Worm (Caenorhabditis elegans) whole organism, late embryonic: ENCODE measurements around the gene T19C4.1.
"Not testable (repeated sequence)": the region's sequence is repeated elsewhere in the genome, so short reads cannot be mapped to it uniquely, and the experiment has no call there.

Source experiments
- C38D4.7 ChIP-seq: fragments of 200-800 bp; sonication (Bioruptor generic); optimal IDR thresholded peaks from 2 replicates; lab custom pipeline; 2018; ENCODE audit warnings: mild to moderate bottlenecking, missing genetic modification characterization, moderate library complexity, missing compliant biosample characterization
- K02D7.2 ChIP-seq: sonication (generic microtip); optimal IDR thresholded peaks from 2 replicates; lab custom pipeline; 2017; ENCODE audit warnings: mild to moderate bottlenecking, missing genetic modification characterization, missing compliant biosample characterization
- K09A11.1 ChIP-seq: sonication (generic microtip); optimal IDR thresholded peaks from 2 replicates; lab custom pipeline; 2017; ENCODE audit warnings: antibody characterized with exemption, mild to moderate bottlenecking, missing genetic modification characterization, missing compliant biosample characterization; ENCODE audit not compliant: insufficient read depth
- T23F11.4 ChIP-seq: fragments of 200-800 bp; sonication (Bioruptor generic); optimal IDR thresholded peaks from 2 replicates; lab custom pipeline; 2018; ENCODE audit warnings: mild to moderate bottlenecking, missing genetic modification characterization, missing compliant biosample characterization
- Y22D7AL.16 ChIP-seq: sonication (generic microtip); optimal IDR thresholded peaks from 2 replicates; lab custom pipeline; 2016; ENCODE audit warnings: missing genetic modification characterization, missing compliant biosample characterization
- ahr-1 ChIP-seq: sonication (generic microtip); optimal IDR thresholded peaks from 2 replicates; lab custom pipeline; 2016; ENCODE audit warnings: missing genetic modification characterization, missing compliant biosample characterization
- ceh-14 ChIP-seq: sonication (generic microtip); optimal IDR thresholded peaks from 2 replicates; lab custom pipeline; 2016; ENCODE audit warnings: missing genotype, missing genetic modification characterization, missing compliant biosample characterization
- ceh-18 ChIP-seq: sonication (generic microtip); optimal IDR thresholded peaks from 2 replicates; lab custom pipeline; 2016; ENCODE audit warnings: missing genetic modification characterization, missing compliant biosample characterization
- ceh-2 ChIP-seq: sonication (generic microtip); optimal IDR thresholded peaks from 2 replicates; lab custom pipeline; 2016; ENCODE audit warnings: missing genotype, missing genetic modification characterization, missing compliant biosample characterization
- ceh-22 ChIP-seq: sonication (generic microtip); optimal IDR thresholded peaks from 2 replicates; lab custom pipeline; 2017; ENCODE audit warnings: missing biosample characterization, missing genetic modification characterization
- ceh-24 ChIP-seq: sonication (generic microtip); optimal IDR thresholded peaks from 2 replicates; lab custom pipeline; 2016; ENCODE audit warnings: mild to moderate bottlenecking, missing genetic modification characterization, missing compliant biosample characterization
- ceh-31 ChIP-seq: sonication (generic microtip); optimal IDR thresholded peaks from 2 replicates; lab custom pipeline; 2016; ENCODE audit warnings: missing genetic modification characterization, missing compliant biosample characterization
- ceh-48 ChIP-seq: sonication (generic microtip); optimal IDR thresholded peaks from 2 replicates; lab custom pipeline; 2016; ENCODE audit warnings: missing genetic modification characterization, inconsistent platforms, missing compliant biosample characterization
- ceh-6 ChIP-seq: fragments of 200-800 bp; sonication (Bioruptor generic); optimal IDR thresholded peaks from 2 replicates; lab custom pipeline; 2018; ENCODE audit warnings: mild to moderate bottlenecking, missing genetic modification characterization, missing compliant biosample characterization
- ceh-9 ChIP-seq: sonication (generic microtip); optimal IDR thresholded peaks from 2 replicates; lab custom pipeline; 2016; ENCODE audit warnings: mild to moderate bottlenecking, missing genetic modification characterization, inconsistent platforms, missing compliant biosample characterization
- che-1 ChIP-seq: sonication (generic microtip); optimal IDR thresholded peaks from 2 replicates; lab custom pipeline; 2016; ENCODE audit warnings: mild to moderate bottlenecking, missing genetic modification characterization, missing compliant biosample characterization
- dmd-4 ChIP-seq: sonication (generic microtip); optimal IDR thresholded peaks from 2 replicates; lab custom pipeline; 2016; ENCODE audit warnings: borderline replicate concordance, missing genetic modification characterization, missing compliant biosample characterization
- elt-2 ChIP-seq: sonication (generic microtip); optimal IDR thresholded peaks from 2 replicates; lab custom pipeline; 2016; ENCODE audit warnings: missing genetic modification reagents, missing genetic modification characterization, missing compliant biosample characterization
- ets-4 ChIP-seq: sonication (generic microtip); optimal IDR thresholded peaks from 2 replicates; lab custom pipeline; 2016; ENCODE audit warnings: missing genetic modification characterization, missing compliant biosample characterization
- eyg-1 ChIP-seq: sonication (generic microtip); optimal IDR thresholded peaks from 2 replicates; lab custom pipeline; 2016; ENCODE audit warnings: missing genotype, missing genetic modification characterization, missing compliant biosample characterization
- fkh-6 ChIP-seq: sonication (generic microtip); optimal IDR thresholded peaks from 2 replicates; lab custom pipeline; 2016; ENCODE audit warnings: missing genetic modification characterization, missing compliant biosample characterization
- hlh-13 ChIP-seq: fragments of 200-800 bp; sonication (Bioruptor generic); optimal IDR thresholded peaks from 2 replicates; lab custom pipeline; 2018; ENCODE audit warnings: mild to moderate bottlenecking, missing genetic modification characterization, missing compliant biosample characterization
- hlh-15 ChIP-seq: sonication (generic microtip); optimal IDR thresholded peaks from 2 replicates; lab custom pipeline; 2016; ENCODE audit warnings: missing genetic modification characterization, missing compliant biosample characterization
- hlh-30 ChIP-seq: sonication (generic microtip); optimal IDR thresholded peaks from 2 replicates; lab custom pipeline; 2017; ENCODE audit warnings: antibody characterized with exemption, missing genetic modification characterization, missing compliant biosample characterization; ENCODE audit not compliant: insufficient read depth
- hlh-6 ChIP-seq: sonication (generic microtip); optimal IDR thresholded peaks from 2 replicates; lab custom pipeline; 2016; ENCODE audit warnings: missing genotype, missing genetic modification characterization, missing compliant biosample characterization
- hlh-8 ChIP-seq: sonication (generic microtip); optimal IDR thresholded peaks from 2 replicates; lab custom pipeline; 2016; ENCODE audit warnings: missing genotype, missing genetic modification characterization, missing compliant biosample characterization
- mec-3 ChIP-seq: sonication (generic microtip); optimal IDR thresholded peaks from 2 replicates; lab custom pipeline; 2016; ENCODE audit warnings: borderline replicate concordance, missing genetic modification characterization, missing compliant biosample characterization
- nhr-11 ChIP-seq: fragments of 150-350 bp; optimal IDR thresholded peaks from 2 replicates; lab custom pipeline; 2014; ENCODE audit warnings: missing biosample characterization, missing genetic modification characterization
- npax-4 ChIP-seq: sonication (generic microtip); optimal IDR thresholded peaks from 2 replicates; lab custom pipeline; 2016; ENCODE audit warnings: missing genetic modification characterization, missing compliant biosample characterization
- odd-2 ChIP-seq: sonication (generic microtip); optimal IDR thresholded peaks from 2 replicates; lab custom pipeline; 2017; ENCODE audit warnings: antibody characterized with exemption, mild to moderate bottlenecking, missing genetic modification characterization, missing compliant biosample characterization
- pat-9 ChIP-seq: fragments of 200-800 bp; sonication (Bioruptor generic); optimal IDR thresholded peaks from 2 replicates; lab custom pipeline; 2018; ENCODE audit warnings: mild to moderate bottlenecking, missing genetic modification characterization, moderate library complexity, missing compliant biosample characterization
- pha-2 ChIP-seq: sonication (generic microtip); optimal IDR thresholded peaks from 2 replicates; lab custom pipeline; 2017; ENCODE audit warnings: mild to moderate bottlenecking, missing genetic modification characterization, missing compliant biosample characterization
- pqm-1 ChIP-seq: sonication (generic microtip); optimal IDR thresholded peaks from 2 replicates; lab custom pipeline; 2016; ENCODE audit warnings: missing genetic modification characterization, missing compliant biosample characterization
- pros-1 ChIP-seq: fragments of 150-350 bp; optimal IDR thresholded peaks from 2 replicates; lab custom pipeline; 2014; ENCODE audit warnings: missing biosample characterization, missing genetic modification reagents, missing genetic modification characterization
- rnt-1 ChIP-seq: sonication (generic microtip); optimal IDR thresholded peaks from 2 replicates; lab custom pipeline; 2016; ENCODE audit warnings: missing genetic modification characterization, missing compliant biosample characterization
- sox-2 ChIP-seq: fragments of 200-800 bp; sonication (Bioruptor generic); IDR thresholded peaks from 2 replicates; pipeline ENCODE4 v1.3.6; 2022; ENCODE audit warnings: missing genetic modification reagents, missing genetic modification characterization, missing compliant biosample characterization
- sox-4 ChIP-seq: sonication (generic microtip); optimal IDR thresholded peaks from 2 replicates; lab custom pipeline; 2017; ENCODE audit warnings: mild to moderate bottlenecking, missing genetic modification characterization, inconsistent platforms, missing compliant biosample characterization
- syd-9 ChIP-seq: sonication (generic microtip); optimal IDR thresholded peaks from 2 replicates; lab custom pipeline; 2016; ENCODE audit warnings: mild to moderate bottlenecking, missing genetic modification characterization, moderate library complexity, missing compliant biosample characterization
- tbx-7 ChIP-seq: sonication (generic microtip); optimal IDR thresholded peaks from 2 replicates; lab custom pipeline; 2016; ENCODE audit warnings: missing genotype, missing genetic modification characterization, missing compliant biosample characterization
- ttx-3 ChIP-seq: sonication (generic microtip); optimal IDR thresholded peaks from 2 replicates; lab custom pipeline; 2016; ENCODE audit warnings: missing genetic modification reagents, missing genetic modification characterization, missing compliant biosample characterization
- unc-55 ChIP-seq: sonication (generic microtip); optimal IDR thresholded peaks from 2 replicates; lab custom pipeline; 2017; ENCODE audit warnings: missing biosample characterization, missing genetic modification reagents, missing genetic modification characterization
- zip-5 ChIP-seq: sonication (generic microtip); optimal IDR thresholded peaks from 2 replicates; lab custom pipeline; 2016; ENCODE audit warnings: missing genetic modification characterization, missing compliant biosample characterization
- ztf-16 ChIP-seq: sonication (generic microtip); optimal IDR thresholded peaks from 2 replicates; lab custom pipeline; 2017; ENCODE audit warnings: missing genetic modification characterization, missing compliant biosample characterization

Gene T19C4.1

DNA sequence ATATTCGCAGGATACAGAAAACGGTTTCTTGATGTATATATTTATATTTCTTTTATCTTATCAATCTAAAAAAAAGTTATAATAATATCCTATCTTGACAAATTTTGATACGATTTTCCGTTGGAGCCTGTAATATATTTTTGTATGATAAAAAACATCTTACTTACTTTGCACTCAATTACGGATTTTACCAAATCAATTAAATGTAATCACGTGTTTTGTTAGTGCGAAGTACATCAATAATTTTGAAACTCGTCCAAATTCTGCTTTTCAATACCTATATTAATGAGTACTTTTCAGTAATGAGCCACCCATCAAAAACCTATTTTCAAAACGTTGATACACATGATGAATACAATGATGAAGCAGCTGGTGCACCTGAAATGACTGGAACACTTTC lies at the start of gene T19C4.1:
Gene T19C4.1 (plus strand): TSS at position 301 of the 400 bp plus-strand sequence.
- TF ChIP-seq T23F11.4 (GFP tag; lab: Kevin White, UChicago) (no peak), ceh-14 (tag; lab: Kevin White, UChicago) (no peak), hlh-30 (tag; lab: Kevin White, UChicago) (no peak), hlh-6 (tag; lab: Kevin White, UChicago) (no peak), ceh-48 (tag; lab: Kevin White, UChicago) (no peak), dmd-4 (tag; lab: Kevin White, UChicago) (no peak), pqm-1 (tag; lab: Kevin White, UChicago) (no peak), ceh-9 (tag; lab: Kevin White, UChicago) (no peak), C38D4.7 (GFP tag; lab: Kevin White, UChicago) (no peak), zip-5 (tag; lab: Kevin White, UChicago) (no peak), sox-2 (GFP tag; lab: Robert Waterston, UW) (no peak), syd-9 (tag; lab: Kevin White, UChicago) (no peak), ztf-16 (tag; lab: Kevin White, UChicago) (no peak)

DNA sequence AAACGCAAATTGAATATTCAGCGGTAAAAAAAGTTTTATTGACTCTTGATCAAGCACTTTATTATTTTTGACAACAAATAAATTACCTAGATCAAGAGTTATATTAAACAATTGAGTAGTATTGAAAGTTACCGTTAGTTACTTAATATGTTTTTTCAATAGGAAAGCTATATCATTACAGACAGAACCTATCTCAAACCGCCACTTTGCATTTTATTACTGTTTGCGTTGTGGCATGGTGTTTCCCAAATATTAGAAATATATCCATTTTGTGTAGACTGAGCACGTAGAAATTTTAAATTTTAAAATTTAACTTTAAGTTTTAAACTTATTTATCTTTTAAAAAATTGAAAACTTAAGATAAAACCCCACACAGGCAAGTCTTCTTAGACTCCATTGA lies 45.1 kb upstream of the T19C4.1 start:
- TF ChIP-seq hlh-8 (tag; lab: Kevin White, UChicago) (no peak), ceh-48 (tag; lab: Kevin White, UChicago) (no peak), npax-4 (tag; lab: Kevin White, UChicago) (no peak), ceh-18 (tag; lab: Kevin White, UChicago) (no peak), hlh-13 (no peak), T23F11.4 (GFP tag; lab: Kevin White, UChicago) (no peak), ttx-3 (no peak), ztf-16 (tag; lab: Kevin White, UChicago) (no peak), tbx-7 (tag; lab: Kevin White, UChicago) (no peak), unc-55 (GFP tag; lab: Kevin White, UChicago) (no peak), elt-2 (tag; lab: Kevin White, UChicago) (no peak)

DNA sequence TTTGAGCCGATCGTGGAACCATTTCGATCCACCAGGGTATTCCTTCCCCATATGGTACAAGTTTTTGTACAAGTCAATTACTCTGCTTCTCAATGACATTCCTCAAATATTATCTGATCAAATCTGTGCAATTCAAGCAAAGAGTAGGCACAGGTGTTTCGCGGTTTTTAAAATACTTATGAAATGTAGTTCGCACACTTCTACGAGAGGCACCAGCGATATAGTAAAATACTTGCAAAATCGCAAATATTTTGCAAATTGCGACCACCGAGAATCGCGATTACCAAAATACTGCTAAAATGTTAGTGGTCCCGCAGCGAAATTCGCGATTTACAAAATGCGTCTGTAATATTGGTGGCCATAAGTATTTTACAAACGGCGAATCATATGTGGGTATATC lies 39.9 kb upstream of the T19C4.1 start, which contains the start of gene Y42A5A.5:
Gene Y42A5A.5 (minus strand): TSS at position 101 of the 400 bp plus-strand sequence.
- not testable (repeated sequence) for TF ChIP-seq ceh-6 (GFP tag; lab: Kevin White, UChicago); ttx-3; unc-55 (GFP tag; lab: Kevin White, UChicago)

DNA sequence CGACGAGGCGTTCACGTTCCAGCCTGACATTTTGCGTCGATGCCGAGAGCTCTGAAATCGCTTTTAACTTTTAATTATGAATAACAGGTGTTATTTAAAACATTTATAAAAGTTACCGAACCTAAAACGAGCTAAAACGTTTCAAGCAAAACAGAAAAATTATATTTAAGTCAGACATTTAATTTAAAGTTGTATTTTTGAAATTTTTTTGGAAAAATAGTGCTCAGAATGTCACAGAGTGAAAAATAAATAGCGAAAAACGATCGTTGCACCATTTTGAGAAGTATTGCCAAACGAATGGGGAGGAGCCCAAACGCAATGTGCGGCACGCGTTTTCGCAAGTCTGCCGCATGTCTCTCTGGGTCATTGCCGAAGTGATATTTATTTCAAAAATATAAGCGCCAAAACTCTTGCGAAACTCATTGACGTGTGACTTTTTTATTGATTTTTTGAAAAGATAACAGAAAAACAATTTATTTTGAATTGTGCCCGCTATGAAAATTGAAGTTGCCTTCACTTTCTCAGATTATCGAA lies 36.4 kb upstream of the T19C4.1 start, which contains the start of gene erfa-3:
Gene erfa-3 (minus strand): TSS at position 51 of the 534 bp plus-strand sequence.
- TF ChIP-seq T23F11.4 (GFP tag; lab: Kevin White, UChicago) (peak; percentile 71), hlh-13 (peak; percentile 18), hlh-15 (tag; lab: Kevin White, UChicago) (peak; percentile 75), ceh-2 (tag; lab: Kevin White, UChicago) (peak; percentile 65), Y22D7AL.16 (peak; percentile 52), ceh-31 (peak; percentile 70), ttx-3 (peak; percentile 81), npax-4 (tag; lab: Kevin White, UChicago) (peak; percentile 45), sox-4 (tag; lab: Kevin White, UChicago) (peak; percentile 72), fkh-6 (tag; lab: Kevin White, UChicago) (peak; percentile 73), ceh-24 (peak; percentile 51), pros-1 (tag; lab: Kevin White, UChicago) (no peak), che-1 (peak; percentile 65), odd-2 (peak; percentile 68), K09A11.1 (tag; lab: Kevin White, UChicago) (peak; percentile 87), eyg-1 (tag; lab: Kevin White, UChicago) (no peak), ahr-1 (tag; lab: Kevin White, UChicago) (peak; percentile 57), K02D7.2 (tag; lab: Kevin White, UChicago) (peak; percentile 73), ceh-14 (tag; lab: Kevin White, UChicago) (peak; percentile 91), pqm-1 (tag; lab: Kevin White, UChicago) (no peak), pat-9 (tag; lab: Kevin White, UChicago) (peak; percentile 75), hlh-8 (tag; lab: Kevin White, UChicago) (peak; percentile 68), mec-3 (tag; lab: Kevin White, UChicago) (no peak), ceh-22 (no peak), ztf-16 (tag; lab: Kevin White, UChicago) (peak; percentile 63), nhr-11 (no peak), ceh-6 (GFP tag; lab: Kevin White, UChicago) (peak; percentile 64), rnt-1 (tag; lab: Kevin White, UChicago) (peak; percentile 69), ets-4 (tag; lab: Kevin White, UChicago) (peak; percentile 31), pha-2 (tag; lab: Kevin White, UChicago) (peak; percentile 85)
